Fruit fly (Drosophila melanogaster) whole organism, embryonic: ENCODE measurements around the gene Nf-YC.

Source experiments
- Adf1 ChIP-seq: fragments of 200-800 bp; sonication (Bioruptor generic); IDR thresholded peaks from 2 replicates; pipeline ENCODE4 v1.3.6; 2022; ENCODE audit warnings: missing biosample characterization, missing genetic modification characterization
- B-H2 ChIP-seq: fragments of 200-800 bp; sonication (Bioruptor generic); optimal IDR thresholded peaks from 2 replicates; lab custom pipeline; 2018; ENCODE audit warnings: missing biosample characterization, mild to moderate bottlenecking, missing genetic modification characterization
- CG10565 ChIP-seq: fragments of 200-800 bp; sonication (Bioruptor generic); optimal IDR thresholded peaks from 3 replicates; lab custom pipeline; 2016; ENCODE audit warnings: missing biosample characterization, mild to moderate bottlenecking, missing genetic modification characterization
- CG11504 ChIP-seq: fragments of 200-800 bp; sonication (Bioruptor generic); optimal IDR thresholded peaks from 3 replicates; lab custom pipeline; 2019; ENCODE audit warnings: missing biosample characterization, mild to moderate bottlenecking, missing genetic modification characterization, moderate library complexity
- CG12155 ChIP-seq: fragments of 200-800 bp; sonication (Bioruptor generic); optimal IDR thresholded peaks from 3 replicates; lab custom pipeline; 2016; ENCODE audit warnings: missing biosample characterization, missing genetic modification characterization
- CG13287 ChIP-seq: fragments of 200-800 bp; sonication (Bioruptor generic); IDR thresholded peaks from 2 replicates; pipeline ENCODE4 v1.3.6; 2022; ENCODE audit warnings: missing biosample characterization, missing genetic modification characterization; ENCODE audit not compliant: partially characterized antibody
- CG13894 ChIP-seq: fragments of 200-800 bp; sonication (Bioruptor generic); optimal IDR thresholded peaks from 3 replicates; lab custom pipeline; 2018; ENCODE audit warnings: missing biosample characterization, mild to moderate bottlenecking, missing genetic modification characterization, moderate library complexity
- CG15601 ChIP-seq: fragments of 200-800 bp; sonication (Bioruptor generic); optimal IDR thresholded peaks from 3 replicates; lab custom pipeline; 2019; ENCODE audit warnings: missing biosample characterization, mild to moderate bottlenecking, missing genetic modification characterization, moderate library complexity
- CG16863 ChIP-seq: fragments of 200-800 bp; sonication (Bioruptor generic); optimal IDR thresholded peaks from 3 replicates; lab custom pipeline; 2016; ENCODE audit warnings: missing biosample characterization, missing genetic modification characterization
- CG17186 ChIP-seq: fragments of 200-800 bp; sonication (Bioruptor generic); optimal IDR thresholded peaks from 3 replicates; lab custom pipeline; 2017; ENCODE audit warnings: missing biosample characterization, missing genetic modification reagents, missing genetic modification characterization
- CG17385 ChIP-seq: fragments of 200-800 bp; sonication (Bioruptor generic); optimal IDR thresholded peaks from 3 replicates; lab custom pipeline; 2018; ENCODE audit warnings: missing biosample characterization, mild to moderate bottlenecking, missing genetic modification characterization
- CG17829 ChIP-seq: fragments of 200-800 bp; optimal IDR thresholded peaks from 2 replicates; lab custom pipeline; 2019; ENCODE audit warnings: missing biosample characterization, mild to moderate bottlenecking, missing genetic modification characterization, moderate library complexity
- CG18764 ChIP-seq: fragments of 200-800 bp; sonication (Bioruptor generic); optimal IDR thresholded peaks from 3 replicates; lab custom pipeline; 2016; ENCODE audit warnings: missing biosample characterization, missing genetic modification characterization
- CG2129 ChIP-seq: fragments of 200-800 bp; sonication (Bioruptor generic); IDR thresholded peaks from 2 replicates; pipeline ENCODE4 v1.3.6; 2022; ENCODE audit warnings: missing biosample characterization, missing genetic modification characterization; ENCODE audit not compliant: partially characterized antibody
- CG32772 ChIP-seq: fragments of 200-800 bp; sonication (Bioruptor generic); IDR thresholded peaks from 2 replicates; pipeline ENCODE4 v1.3.6; 2022; ENCODE audit warnings: missing biosample characterization, missing genetic modification characterization
- CG34224 ChIP-seq: fragments of 200-800 bp; sonication (Bioruptor generic); IDR thresholded peaks from 3 replicates; pipeline ENCODE4 v1.3.6; 2022; ENCODE audit warnings: missing biosample characterization, missing genetic modification characterization; ENCODE audit not compliant: partially characterized antibody
- CG5180 ChIP-seq: fragments of 200-800 bp; sonication (Bioruptor generic); optimal IDR thresholded peaks from 3 replicates; lab custom pipeline; 2017; ENCODE audit warnings: missing biosample characterization, missing genetic modification characterization, mild to moderate bottlenecking, moderate library complexity, missing genetic modification reagents
- CG5953 ChIP-seq: fragments of 200-800 bp; sonication (Bioruptor generic); IDR thresholded peaks from 2 replicates; pipeline ENCODE4 v1.3.6; 2022; ENCODE audit warnings: missing biosample characterization, missing genetic modification characterization
- CG6689 ChIP-seq: fragments of 200-800 bp; sonication (Bioruptor generic); IDR thresholded peaks from 2 replicates; pipeline ENCODE4 v1.3.6; 2022; ENCODE audit warnings: missing biosample characterization, missing genetic modification characterization
- Doc2 ChIP-seq: fragments of 200-800 bp; sonication (Bioruptor generic); IDR thresholded peaks from 2 replicates; pipeline ENCODE4 v1.3.6; 2022; ENCODE audit warnings: missing biosample characterization, missing genetic modification characterization
- Doc3 ChIP-seq: fragments of 200-800 bp; sonication (Bioruptor generic); IDR thresholded peaks from 3 replicates; pipeline ENCODE4 v1.3.6; 2022; ENCODE audit warnings: missing biosample characterization, missing genetic modification characterization; ENCODE audit not compliant: partially characterized antibody
- GATAe ChIP-seq: fragments of 200-800 bp; sonication (Bioruptor generic); conservative IDR thresholded peaks from 2 replicates; pipeline ENCODE4 v1.3.6; 2022; ENCODE audit warnings: missing biosample characterization, missing genetic modification characterization
- Gsc ChIP-seq: fragments of 200-800 bp; sonication (Bioruptor generic); IDR thresholded peaks from 2 replicates; pipeline ENCODE4 v1.3.6; 2022; ENCODE audit warnings: missing biosample characterization, missing genetic modification characterization
- HHEX ChIP-seq: fragments of 200-800 bp; sonication (Bioruptor generic); optimal IDR thresholded peaks from 3 replicates; lab custom pipeline; 2017; ENCODE audit warnings: missing biosample characterization, mild to moderate bottlenecking, missing genetic modification characterization, missing genetic modification reagents
- MTF-1 ChIP-seq: fragments of 200-800 bp; sonication (Bioruptor generic); optimal IDR thresholded peaks from 2 replicates; lab custom pipeline; 2018; ENCODE audit warnings: missing biosample characterization, mild to moderate bottlenecking, missing genetic modification characterization, borderline replicate concordance
- Med ChIP-seq: fragments of 200-800 bp; sonication (Bioruptor generic); peaks from one replicate; lab custom pipeline; 2016; ENCODE audit warnings: missing biosample characterization, missing genetic modification characterization, mild to moderate bottlenecking, inconsistent platforms, moderate library complexity
- chm ChIP-seq: fragments of 200-800 bp; sonication (Bioruptor generic); IDR thresholded peaks from 2 replicates; pipeline ENCODE4 v1.3.6; 2022; ENCODE audit warnings: missing biosample characterization, missing genetic modification characterization
- crc ChIP-seq: fragments of 200-800 bp; sonication (Bioruptor generic); optimal IDR thresholded peaks from 2 replicates; lab custom pipeline; 2016; ENCODE audit warnings: missing biosample characterization, missing genetic modification characterization
- crol ChIP-seq: fragments of 200-800 bp; sonication (Bioruptor generic); IDR thresholded peaks from 2 replicates; pipeline ENCODE4 v1.3.6; 2022; ENCODE audit warnings: missing biosample characterization, missing genetic modification characterization
- crp ChIP-seq, 2 experiments: fragments of 200-800 bp; sonication (Bioruptor generic); optimal IDR thresholded peaks; 2 replicates in 1 of 2; 3 replicates in 1 of 2; lab custom pipeline; 2017; ENCODE audit warnings: missing biosample characterization in 2 of 2, missing genetic modification characterization in 2 of 2, mild to moderate bottlenecking in 1 of 2, moderate library complexity in 1 of 2
- fru ChIP-seq: fragments of >200 bp; optimal IDR thresholded peaks from 2 replicates; lab custom pipeline; 2017
- gce ChIP-seq: fragments of 200-800 bp; sonication (Bioruptor generic); IDR thresholded peaks from 3 replicates; pipeline ENCODE4 v1.3.6; 2022; ENCODE audit warnings: missing biosample characterization, missing genetic modification characterization
- grn ChIP-seq: fragments of 200-800 bp; sonication (Bioruptor generic); optimal IDR thresholded peaks from 3 replicates; lab custom pipeline; 2017; ENCODE audit warnings: missing biosample characterization, missing genetic modification characterization
- insv ChIP-seq, 2 experiments: fragments of 200-800 bp; sonication (Bioruptor generic); optimal IDR thresholded peaks; 3 replicates each; lab custom pipeline; 2016 to 2018; ENCODE audit warnings: missing biosample characterization in 2 of 2, missing genetic modification characterization in 2 of 2
- lilli ChIP-seq: fragments of 200-800 bp; sonication (Bioruptor generic); optimal IDR thresholded peaks from 3 replicates; lab custom pipeline; 2016; ENCODE audit warnings: missing biosample characterization, missing genetic modification characterization
- lola ChIP-seq, 3 experiments: fragments of >200 bp in 2 of 3; fragments of 200-800 bp in 1 of 3; sonication (Bioruptor generic) in 1 of 3; optimal IDR thresholded peaks; 2 replicates each; lab custom pipeline; 2017 to 2019; ENCODE audit warnings: missing biosample characterization in 3 of 3, missing genetic modification characterization in 3 of 3, mild to moderate bottlenecking in 1 of 3, moderate library complexity in 1 of 3
- lov ChIP-seq, 2 experiments: fragments of 200-800 bp in 1 of 2; fragments of >200 bp in 1 of 2; sonication (Bioruptor generic) in 1 of 2; IDR thresholded peaks in 1 of 2; optimal IDR thresholded peaks in 1 of 2; 2 replicates in 1 of 2; 3 replicates in 1 of 2; pipeline versions ENCODE4 v1.3.6 to Lab custom; 2017 to 2022; ENCODE audit warnings: missing biosample characterization in 1 of 2, missing genetic modification characterization in 1 of 2
- luna ChIP-seq: fragments of 200-800 bp; sonication (Bioruptor generic); optimal IDR thresholded peaks from 2 replicates; lab custom pipeline; 2016; ENCODE audit warnings: missing biosample characterization, missing genetic modification characterization
- maf-S ChIP-seq: fragments of 200-800 bp; sonication (Bioruptor generic); optimal IDR thresholded peaks from 2 replicates; lab custom pipeline; 2016; ENCODE audit warnings: missing biosample characterization, missing genetic modification characterization
- nom ChIP-seq: fragments of 200-800 bp; sonication (Bioruptor generic); optimal IDR thresholded peaks from 2 replicates; lab custom pipeline; 2017; ENCODE audit warnings: missing biosample characterization, missing genetic modification characterization, mild to moderate bottlenecking, moderate library complexity, missing genetic modification reagents
- pros ChIP-seq: fragments of 200-800 bp; sonication (Bioruptor generic); optimal IDR thresholded peaks from 3 replicates; lab custom pipeline; 2019; ENCODE audit warnings: missing biosample characterization, mild to moderate bottlenecking, missing genetic modification characterization, moderate library complexity
- rib ChIP-seq: fragments of 200-800 bp; sonication (Bioruptor generic); IDR thresholded peaks from 2 replicates; pipeline ENCODE4 v1.3.6; 2022; ENCODE audit warnings: missing biosample characterization, missing genetic modification characterization
- sd ChIP-seq: fragments of 200-800 bp; sonication (Bioruptor generic); optimal IDR thresholded peaks from 3 replicates; lab custom pipeline; 2018; ENCODE audit warnings: missing biosample characterization, mild to moderate bottlenecking, missing genetic modification characterization, moderate library complexity
- sqz ChIP-seq: fragments of 200-800 bp; sonication (Bioruptor generic); optimal IDR thresholded peaks from 3 replicates; lab custom pipeline; 2018; ENCODE audit warnings: missing biosample characterization, mild to moderate bottlenecking, missing genetic modification characterization
- zfh2 ChIP-seq: fragments of 200-800 bp; sonication (Bioruptor generic); optimal IDR thresholded peaks from 2 replicates; lab custom pipeline; 2016; ENCODE audit warnings: missing biosample characterization, missing genetic modification characterization

Gene Nf-YC

DNA sequence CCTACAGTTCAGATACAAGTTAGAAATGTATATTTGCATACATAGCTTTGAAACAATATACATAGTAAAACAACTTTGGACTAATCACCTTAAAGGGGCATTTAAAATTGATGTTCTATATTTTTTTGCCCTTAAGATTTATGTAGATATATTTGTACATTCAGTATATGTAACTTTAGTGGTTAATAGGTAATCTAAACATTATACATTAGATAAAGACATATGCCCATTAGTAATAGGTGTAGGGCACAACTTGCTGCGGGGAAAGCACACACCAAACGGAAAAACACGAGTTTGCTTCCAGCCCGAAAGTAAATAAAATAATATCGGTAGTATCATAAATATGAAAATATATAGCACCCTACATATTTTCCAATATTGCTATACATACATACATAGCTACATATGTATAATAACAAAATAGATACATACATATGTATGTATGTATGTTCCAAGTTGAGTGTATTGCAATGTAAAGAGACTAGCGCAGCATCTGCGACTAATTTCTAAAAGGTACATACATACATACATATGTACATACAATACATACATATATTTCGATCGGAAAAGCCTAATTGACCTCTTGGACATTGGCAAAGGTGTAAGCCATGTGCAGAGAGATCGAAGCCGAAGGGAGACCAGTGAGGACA is 42.7 kb upstream of the Nf-YC start, which contains the start of gene CG43736 (continued):
- TF ChIP-seq CG15601 (tag; lab: Kevin White, UChicago) (peak; percentile 95), nom (GFP tag; lab: Kevin White, UChicago) (peak; percentile 83), insv (GFP tag; optimal IDR thresholded peaks at IDR 0.05; lab: Kevin White, UChicago) (peak in 1 of 2 experiments; percentile 67), CG5180 (GFP tag; lab: Kevin White, UChicago) (peak; percentile 82), Doc3 (GFP tag; lab: Robert Waterston, UW) (no peak), CG16863 (GFP tag; lab: Kevin White, UChicago) (peak; percentile 91), CG10565 (GFP tag; lab: Kevin White, UChicago) (peak; percentile 68), HHEX (GFP tag; lab: Kevin White, UChicago) (peak; percentile 96), fru (lab: Kevin White, UChicago) (no peak), crc (GFP tag; lab: Kevin White, UChicago) (peak; percentile 88), CG6689 (GFP tag; lab: Robert Waterston, UW) (peak; percentile 91), lov (optimal IDR thresholded peaks at IDR 0.05; lab: Kevin White, UChicago) (no peak), lov (GFP tag; IDR thresholded peaks at IDR 0.05; lab: Robert Waterston, UW) (0 out of 3 replicates have a peak, but pooled peaks have one; percentile 66), maf-S (GFP tag; lab: Kevin White, UChicago) (peak; percentile 94), Doc2 (0 out of 2 replicates have a peak, but pooled peaks have one; percentile 39), CG18764 (peak; percentile 89), Med (GFP tag; lab: Kevin White, UChicago) (peak; percentile 98), grn (GFP tag; lab: Kevin White, UChicago) (peak; percentile 28), CG2129 (GFP tag; lab: Robert Waterston, UW) (no peak)

DNA sequence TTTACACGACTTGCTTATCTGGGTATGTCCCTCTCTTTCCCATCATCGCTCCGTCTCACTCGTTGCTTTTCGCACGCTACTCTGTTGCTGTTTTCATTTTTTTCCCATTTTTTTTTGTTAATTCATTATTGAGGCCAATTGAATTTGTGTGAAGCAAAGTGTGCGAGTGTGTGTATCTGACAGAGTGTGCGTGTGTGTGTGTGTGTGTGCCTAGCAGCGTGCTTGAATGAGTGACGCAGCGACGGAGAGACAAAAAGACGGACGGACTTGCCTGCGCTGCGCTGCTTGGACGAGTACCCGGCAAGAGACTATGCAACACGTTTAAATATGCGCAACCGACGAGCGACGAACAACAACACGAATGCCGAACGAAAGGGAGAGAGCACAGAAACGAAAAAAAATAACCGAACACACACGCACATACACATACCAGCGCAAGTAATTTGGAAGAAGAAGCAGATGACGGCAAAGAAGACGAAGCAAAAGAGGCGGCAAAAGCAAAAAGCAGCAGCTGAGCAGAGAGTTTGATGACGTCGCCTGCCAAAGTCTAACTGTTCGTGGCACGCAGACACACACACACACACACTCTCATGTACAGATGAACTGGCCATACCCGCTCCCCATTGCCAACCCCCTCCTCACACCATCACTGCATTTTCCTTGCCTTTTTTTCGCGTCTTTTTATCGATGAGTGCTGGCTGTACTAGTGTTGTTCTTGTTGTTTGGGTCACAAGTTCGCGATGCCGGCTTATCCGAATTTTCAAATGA is 42.0 kb upstream of the Nf-YC start:
- TF ChIP-seq zfh2 (peak; percentile 89), CG13894 (peak; percentile 70), CG17186 (GFP tag; lab: Kevin White, UChicago) (no peak), crp (GFP tag; optimal IDR thresholded peaks at IDR 0.05; lab: Kevin White, UChicago) (no peak), sqz (peak; percentile 98), Gsc (GFP tag; lab: Robert Waterston, UW) (no peak), CG12155 (GFP tag; lab: Kevin White, UChicago) (peak; percentile 86), CG17829 (tag; lab: Kevin White, UChicago) (no peak), chm (GFP tag; lab: Robert Waterston, UW) (peak; percentile 29; the same call in 1 of the 2 replicates), pros (GFP tag; lab: Kevin White, UChicago) (peak; percentile 89), CG17385 (GFP tag; lab: Kevin White, UChicago) (peak; percentile 88), gce (GFP tag; lab: Robert Waterston, UW) (0 out of 3 replicates have a peak, but pooled peaks have one; percentile 61), CG11504 (tag; lab: Kevin White, UChicago) (no peak), CG34224 (GFP tag; lab: Robert Waterston, UW) (peak; percentile 34; the same call in 1 of the 3 replicates), B-H2 (GFP tag; lab: Kevin White, UChicago) (peak; percentile 4), sd (tag; lab: Kevin White, UChicago) (peak; percentile 71), MTF-1 (GFP tag; lab: Kevin White, UChicago) (no peak), lilli (GFP tag; lab: Kevin White, UChicago) (no peak), CG32772 (peak; percentile 71), lola (GFP tag; optimal IDR thresholded peaks at IDR 0.05; lab: Kevin White, UChicago) (peak in 1 of 3 experiments; percentile 7), rib (GFP tag; lab: Robert Waterston, UW) (peak; percentile 53; the same call in 1 of the 2 replicates), luna (GFP tag; lab: Kevin White, UChicago) (no peak), CG5953 (GFP tag; lab: Robert Waterston, UW) (no peak), crol (GFP tag; lab: Robert Waterston, UW) (peak; percentile 53), CG13287 (GFP tag; lab: Robert Waterston, UW) (peak; percentile 41; the same call in 1 of the 2 replicates), Adf1 (GFP tag; lab: Robert Waterston, UW) (peak; percentile 85), GATAe (0 out of 2 replicates have a peak, but pooled peaks have one; percentile 28)
